Worm (Caenorhabditis elegans): ENCODE data around the gene nhr-247.

DNA sequence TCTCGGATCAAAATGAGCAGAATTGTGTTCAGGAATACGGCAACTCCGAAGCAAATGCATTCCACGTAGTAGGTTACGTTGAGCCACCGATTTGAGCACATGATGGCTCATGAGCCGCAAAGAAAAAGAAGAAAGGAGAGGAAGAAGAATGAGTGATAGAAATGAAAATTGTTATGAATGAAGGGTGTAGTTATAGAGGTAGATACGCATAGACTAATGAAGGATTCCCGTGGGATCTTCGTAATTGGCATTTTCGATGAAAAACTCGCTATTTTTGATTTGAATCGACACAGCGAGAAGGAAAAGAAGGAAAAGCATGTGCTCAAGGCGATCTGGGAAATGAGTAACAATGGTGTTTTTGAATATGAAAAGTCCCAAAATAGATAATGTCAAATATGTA is 28.9 kb upstream of the nhr-247 start, which contains the start of gene str-96:
- TF ChIP-seq nhr-10 (tag; optimal IDR thresholded peaks at IDR 0.05) (no peak), lsy-2 (tag; optimal IDR thresholded peaks at IDR 0.05) (no peak)
